Worm (Caenorhabditis elegans) whole organism, L4 larva: ENCODE measurements around the gene rnr-1.

Experiments
- R02D3.7 ChIP-seq: fragments of 150-350 bp; sonication (generic microtip); optimal IDR thresholded peaks from 3 replicates; lab custom pipeline; 2014; ENCODE audit warnings: missing biosample characterization, missing genetic modification characterization
- T26A8.4 ChIP-seq: fragments of 200-800 bp; sonication (Bioruptor generic); IDR thresholded peaks from 2 replicates; pipeline ENCODE4 v1.3.6; 2022; ENCODE audit warnings: missing genetic modification characterization, missing compliant biosample characterization
- Y105C5A.15 ChIP-seq: fragments of 200-800 bp; sonication (Bioruptor generic); IDR thresholded peaks from 2 replicates; pipeline ENCODE4 v1.3.6; 2022; ENCODE audit warnings: missing genetic modification characterization, missing compliant biosample characterization
- aha-1 ChIP-seq: fragments of 150-350 bp; peaks from one replicate; lab custom pipeline; 2014; ENCODE audit warnings: missing biosample characterization, missing genetic modification characterization
- attf-4 ChIP-seq: sonication (generic microtip); optimal IDR thresholded peaks from 3 replicates; lab custom pipeline; 2017; ENCODE audit warnings: missing biosample characterization, missing genetic modification characterization
- cey-2 ChIP-seq: sonication (generic microtip); optimal IDR thresholded peaks from 3 replicates; lab custom pipeline; 2017; ENCODE audit warnings: missing genetic modification characterization, mild to moderate bottlenecking, missing compliant biosample characterization, antibody characterized with exemption, borderline replicate concordance; ENCODE audit not compliant: insufficient read depth
- hmg-1.1 ChIP-seq: fragments of 200-800 bp; sonication (Bioruptor generic); IDR thresholded peaks from 2 replicates; pipeline ENCODE4 v1.3.6; 2022; ENCODE audit warnings: missing genetic modification reagents, missing genetic modification characterization, missing compliant biosample characterization
- nhr-102 ChIP-seq: sonication (generic microtip); optimal IDR thresholded peaks from 2 replicates; lab custom pipeline; 2016; ENCODE audit warnings: mild to moderate bottlenecking, missing genetic modification characterization, moderate library complexity, missing compliant biosample characterization
- nhr-111 ChIP-seq: fragments of 200-800 bp; sonication (Bioruptor generic); optimal IDR thresholded peaks from 2 replicates; lab custom pipeline; 2018; ENCODE audit warnings: mild to moderate bottlenecking, missing genetic modification characterization, missing compliant biosample characterization
- nhr-28 ChIP-seq: fragments of 150-350 bp; optimal IDR thresholded peaks from 2 replicates; lab custom pipeline; 2014; ENCODE audit warnings: missing biosample characterization, missing genetic modification characterization
- sdz-12 ChIP-seq: fragments of 200-800 bp; sonication (Bioruptor generic); optimal IDR thresholded peaks from 2 replicates; lab custom pipeline; 2018; ENCODE audit warnings: mild to moderate bottlenecking, missing genetic modification characterization, missing compliant biosample characterization
- spr-1 ChIP-seq: sonication (generic microtip); optimal IDR thresholded peaks from 2 replicates; lab custom pipeline; 2016; ENCODE audit warnings: mild to moderate bottlenecking, missing genetic modification characterization, missing compliant biosample characterization
- unc-39 ChIP-seq: sonication (generic microtip); optimal IDR thresholded peaks from 2 replicates; lab custom pipeline; 2017; ENCODE audit warnings: missing biosample characterization, missing genetic modification characterization
- unc-62 ChIP-seq, 3 experiments: fragments of 150-350 bp in 1 of 3; sonication (generic microtip); optimal IDR thresholded peaks in 2 of 3; peaks in 1 of 3; 1 replicate in 1 of 3; 2 replicates in 2 of 3; lab custom pipeline; 2014 to 2017; ENCODE audit warnings: missing biosample characterization in 3 of 3, missing genetic modification characterization in 3 of 3, missing genetic modification reagents in 3 of 3, missing genotype in 1 of 3
- ztf-7 ChIP-seq: fragments of 150-350 bp; optimal IDR thresholded peaks from 2 replicates; lab custom pipeline; 2014; ENCODE audit warnings: missing biosample characterization, missing genetic modification characterization

The rnr-1 gene

DNA sequence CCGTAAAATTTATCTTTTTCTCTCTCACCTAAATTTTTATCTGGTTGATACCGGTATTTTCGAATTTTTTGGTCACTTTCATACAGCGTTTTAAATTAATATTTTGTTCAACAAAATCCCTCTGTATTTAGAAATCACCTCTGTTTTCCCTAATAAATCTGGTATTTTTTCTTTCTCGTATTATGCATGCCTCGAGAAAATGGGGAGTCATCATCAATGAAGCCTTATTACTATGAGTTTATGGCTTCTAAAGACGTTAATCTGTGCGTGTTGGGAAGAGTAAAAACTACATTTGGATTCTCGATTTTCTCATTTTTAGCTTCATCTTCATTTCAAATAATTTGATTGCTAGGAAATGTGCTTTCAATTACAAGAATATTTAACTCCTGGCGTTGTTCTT lies 42.9 kb downstream of the rnr-1 start, which contains the start of gene ZC84.7:
TSS of gene ZC84.7 (plus strand) at position 301 of the 400 bp plus-strand sequence.
- no peak for TF ChIP-seq cey-2 (tag; lab: Kevin White, UChicago)
- no peak for TF ChIP-seq sdz-12 (GFP tag; lab: Kevin White, UChicago)
- no peak for TF ChIP-seq T26A8.4 (GFP tag; lab: Robert Waterston, UW)
- TF ChIP-seq ztf-7 (tag; lab: Kevin White, UChicago) = no peak
- no peak for TF ChIP-seq nhr-111
- TF ChIP-seq spr-1 (tag; lab: Kevin White, UChicago) = no peak
- no peak for TF ChIP-seq aha-1 (tag; lab: Kevin White, UChicago)
- no peak for TF ChIP-seq R02D3.7 (tag; lab: Kevin White, UChicago)
- TF ChIP-seq unc-39 (tag; lab: Kevin White, UChicago) = no peak

- TF ChIP-seq unc-62 (GFP tag; optimal IDR thresholded peaks at IDR 0.05 in 1 of 2; lab: Kevin White, UChicago) = peak in 1 of 2 experiments; percentile 38
- TF ChIP-seq unc-62 (tag; optimal IDR thresholded peaks at IDR 0.05; lab: Kevin White, UChicago) = no peak
- TF ChIP-seq attf-4 (tag; lab: Kevin White, UChicago) = no peak
- TF ChIP-seq, all 104 proteins: peak for 1
Observed at ce11 chrIII:9181246-9181645, 47.4 kb downstream of the rnr-1 start, which contains the start of gene tax-4. Gene tax-4, plus strand, starts transcription at chrIII:9181546.

ce11 chrIII:9177874-9178273 lies 50.7 kb downstream of the rnr-1 start:
- TF ChIP-seq Y105C5A.15 (GFP tag; lab: Robert Waterston, UW) (no peak), nhr-102 (no peak), unc-62 (GFP tag; optimal IDR thresholded peaks at IDR 0.05 in 1 of 2; lab: Kevin White, UChicago) (peak in 1 of 2 experiments; percentile 95), unc-62 (tag; optimal IDR thresholded peaks at IDR 0.05; lab: Kevin White, UChicago) (no peak), spr-1 (tag; lab: Kevin White, UChicago) (no peak)

ce11 chrIII:9176008-9176407 lies 52.6 kb downstream of the rnr-1 start:
- TF ChIP-seq nhr-28 = peak; percentile 62
- 0 out of 2 replicates have a peak, but pooled peaks have one; percentile 14 for TF ChIP-seq hmg-1.1 (GFP tag; lab: Robert Waterston, UW)
- no peak for TF ChIP-seq unc-62 (GFP tag; optimal IDR thresholded peaks at IDR 0.05 in 1 of 2; lab: Kevin White, UChicago)
- TF ChIP-seq unc-62 (tag; optimal IDR thresholded peaks at IDR 0.05; lab: Kevin White, UChicago) = no peak
